Fruit fly (Drosophila melanogaster) whole organism, prepupa: ENCODE measurements around the gene CG10383.

ENCODE experiments used
- Blimp-1 ChIP-seq: fragments of 200-800 bp; sonication (Bioruptor generic); optimal IDR thresholded peaks from 3 replicates; lab custom pipeline; 2017; ENCODE audit warnings: missing biosample characterization, missing genetic modification characterization, mild to moderate bottlenecking, moderate library complexity, missing genetic modification reagents
- CG10631 ChIP-seq: fragments of 200-800 bp; sonication (Bioruptor generic); optimal IDR thresholded peaks from 2 replicates; lab custom pipeline; 2016; ENCODE audit warnings: missing biosample characterization, missing genetic modification characterization
- CG11294 ChIP-seq: fragments of 200-800 bp; sonication (Bioruptor generic); IDR thresholded peaks from 2 replicates; pipeline ENCODE4 v1.3.6; 2022; ENCODE audit warnings: missing biosample characterization, missing genetic modification characterization
- CG11762 ChIP-seq: fragments of 200-800 bp; sonication (Bioruptor generic); optimal IDR thresholded peaks from 3 replicates; lab custom pipeline; 2016; ENCODE audit warnings: missing biosample characterization, missing genetic modification characterization; ENCODE audit not compliant: insufficient read depth
- CG11902 ChIP-seq: fragments of 200-800 bp; sonication (Bioruptor generic); optimal IDR thresholded peaks from 3 replicates; lab custom pipeline; 2016; ENCODE audit warnings: missing biosample characterization, missing genetic modification characterization
- CG15336 ChIP-seq: fragments of 200-800 bp; sonication (Bioruptor generic); IDR thresholded peaks from 2 replicates; pipeline ENCODE4 v1.3.6; 2022; ENCODE audit warnings: missing biosample characterization, missing genetic modification characterization
- CG1621 ChIP-seq: fragments of 200-800 bp; sonication (Bioruptor generic); optimal IDR thresholded peaks from 3 replicates; lab custom pipeline; 2018; ENCODE audit warnings: missing biosample characterization, mild to moderate bottlenecking, missing genetic modification characterization
- CG16779 ChIP-seq: fragments of 200-800 bp; sonication (Bioruptor generic); optimal IDR thresholded peaks from 3 replicates; lab custom pipeline; 2017; ENCODE audit warnings: missing biosample characterization, mild to moderate bottlenecking, missing genetic modification characterization
- CG31627 ChIP-seq: fragments of 200-800 bp; sonication (Bioruptor generic); optimal IDR thresholded peaks from 3 replicates; lab custom pipeline; 2016; ENCODE audit warnings: missing biosample characterization, missing genetic modification characterization
- CG32006 ChIP-seq: fragments of 200-800 bp; sonication (Bioruptor generic); optimal IDR thresholded peaks from 3 replicates; lab custom pipeline; 2017; ENCODE audit warnings: missing biosample characterization, mild to moderate bottlenecking, missing genetic modification characterization
- CG34406 ChIP-seq: fragments of 200-800 bp; sonication (Bioruptor generic); optimal IDR thresholded peaks from 3 replicates; lab custom pipeline; 2016; ENCODE audit warnings: missing biosample characterization, missing genetic modification characterization
- CG3919 ChIP-seq: fragments of 200-800 bp; sonication (Bioruptor generic); optimal IDR thresholded peaks from 3 replicates; lab custom pipeline; 2016; ENCODE audit warnings: missing biosample characterization, missing genetic modification characterization
- CG4318 ChIP-seq: fragments of 200-800 bp; sonication (Bioruptor generic); optimal IDR thresholded peaks from 3 replicates; lab custom pipeline; 2017; ENCODE audit warnings: missing biosample characterization, mild to moderate bottlenecking, missing genetic modification characterization
- CG6163 ChIP-seq: fragments of 200-800 bp; sonication (Bioruptor generic); IDR thresholded peaks from 3 replicates; pipeline ENCODE4 v1.3.6; 2022; ENCODE audit warnings: missing biosample characterization, missing genetic modification characterization
- CG6276 ChIP-seq: fragments of 200-800 bp; sonication (Bioruptor generic); optimal IDR thresholded peaks from 2 replicates; lab custom pipeline; 2017; ENCODE audit warnings: missing biosample characterization, mild to moderate bottlenecking, missing genetic modification characterization
- CG6854 ChIP-seq: fragments of 200-800 bp; sonication (Bioruptor generic); optimal IDR thresholded peaks from 2 replicates; lab custom pipeline; 2017; ENCODE audit warnings: missing biosample characterization, mild to moderate bottlenecking, missing genetic modification characterization
- CG7368 ChIP-seq: fragments of 200-800 bp; sonication (Bioruptor generic); optimal IDR thresholded peaks from 3 replicates; lab custom pipeline; 2016; ENCODE audit warnings: missing biosample characterization, missing genetic modification characterization
- CG8119 ChIP-seq: fragments of 200-800 bp; sonication (Bioruptor generic); IDR thresholded peaks from 3 replicates; pipeline ENCODE4 v1.3.6; 2022; ENCODE audit warnings: missing biosample characterization, missing genetic modification characterization
- CG8319 ChIP-seq: fragments of 200-800 bp; sonication (Bioruptor generic); optimal IDR thresholded peaks from 3 replicates; lab custom pipeline; 2016; ENCODE audit warnings: missing biosample characterization, missing genetic modification characterization
- CG8632 ChIP-seq: fragments of 200-800 bp; sonication (Bioruptor generic); optimal IDR thresholded peaks from 3 replicates; lab custom pipeline; 2016; ENCODE audit warnings: missing biosample characterization, missing genetic modification characterization
- CG9139 ChIP-seq: fragments of 200-800 bp; sonication (Bioruptor generic); optimal IDR thresholded peaks from 3 replicates; lab custom pipeline; 2017; ENCODE audit warnings: missing biosample characterization, mild to moderate bottlenecking, missing genetic modification characterization
- Eip75B ChIP-seq: fragments of 200-800 bp; sonication (Bioruptor generic); optimal IDR thresholded peaks from 3 replicates; lab custom pipeline; 2016; ENCODE audit warnings: missing biosample characterization, missing genetic modification characterization
- Eip78C ChIP-seq: fragments of 200-800 bp; sonication (Bioruptor generic); peaks from one replicate; lab custom pipeline; 2016; ENCODE audit warnings: missing biosample characterization, missing genetic modification characterization
- Gug ChIP-seq: fragments of 200-800 bp; sonication (Bioruptor generic); IDR thresholded peaks from 2 replicates; pipeline ENCODE4 v1.3.6; 2022; ENCODE audit warnings: missing biosample characterization, missing genetic modification characterization
- Hr38 ChIP-seq: sonication (Bioruptor generic); optimal IDR thresholded peaks from 2 replicates; lab custom pipeline; 2016; ENCODE audit warnings: missing biosample characterization, missing genetic modification characterization
- Hr39 ChIP-seq: fragments of 200-800 bp; sonication (Bioruptor generic); optimal IDR thresholded peaks from 2 replicates; lab custom pipeline; 2016; ENCODE audit warnings: missing biosample characterization, missing genetic modification characterization
- Hr4 ChIP-seq: fragments of 200-800 bp; sonication (Bioruptor generic); optimal IDR thresholded peaks from 3 replicates; lab custom pipeline; 2016; ENCODE audit warnings: missing biosample characterization, missing genetic modification characterization
- Lpt ChIP-seq: fragments of 200-800 bp; sonication (Bioruptor generic); optimal IDR thresholded peaks from 3 replicates; lab custom pipeline; 2016; ENCODE audit warnings: missing biosample characterization, missing genetic modification characterization
- OdsH ChIP-seq: fragments of 200-800 bp; sonication (Bioruptor generic); optimal IDR thresholded peaks from 3 replicates; lab custom pipeline; 2016; ENCODE audit warnings: missing biosample characterization, missing genetic modification characterization
- Smox ChIP-seq: fragments of 200-800 bp; sonication (Bioruptor generic); optimal IDR thresholded peaks from 3 replicates; lab custom pipeline; 2016; ENCODE audit warnings: missing biosample characterization, missing genetic modification characterization
- Sox102F ChIP-seq: fragments of 200-800 bp; sonication (Bioruptor generic); optimal IDR thresholded peaks from 2 replicates; lab custom pipeline; 2016; ENCODE audit warnings: missing biosample characterization, mild to moderate bottlenecking, missing genetic modification characterization
- Sox14 ChIP-seq: fragments of 200-800 bp; sonication (Bioruptor generic); optimal IDR thresholded peaks from 3 replicates; lab custom pipeline; 2016; ENCODE audit warnings: missing biosample characterization, missing genetic modification characterization
- Sox15 ChIP-seq: fragments of 200-800 bp; sonication (Bioruptor generic); optimal IDR thresholded peaks from 3 replicates; lab custom pipeline; 2016; ENCODE audit warnings: missing biosample characterization, missing genetic modification characterization
- achi ChIP-seq: fragments of 200-800 bp; sonication (Bioruptor generic); optimal IDR thresholded peaks from 3 replicates; lab custom pipeline; 2016; ENCODE audit warnings: missing biosample characterization, missing genetic modification characterization
- cyc ChIP-seq: fragments of 200-800 bp; sonication (Bioruptor generic); optimal IDR thresholded peaks from 3 replicates; lab custom pipeline; 2016; ENCODE audit warnings: missing biosample characterization, missing genetic modification characterization
- dac ChIP-seq: fragments of 200-800 bp; sonication (Bioruptor generic); optimal IDR thresholded peaks from 2 replicates; lab custom pipeline; 2017; ENCODE audit warnings: missing biosample characterization, mild to moderate bottlenecking, missing genetic modification characterization
- dsx ChIP-seq: fragments of 200-800 bp; optimal IDR thresholded peaks from 3 replicates; lab custom pipeline; 2019; ENCODE audit warnings: missing biosample characterization, mild to moderate bottlenecking, missing genetic modification characterization, moderate library complexity; ENCODE audit not compliant: poor library complexity, severe bottlenecking
- esn ChIP-seq: fragments of 200-800 bp; sonication (Bioruptor generic); optimal IDR thresholded peaks from 2 replicates; lab custom pipeline; 2016; ENCODE audit warnings: missing biosample characterization, mild to moderate bottlenecking, missing genetic modification characterization, moderate library complexity
- fd59A ChIP-seq: fragments of 200-800 bp; sonication (Bioruptor generic); optimal IDR thresholded peaks from 2 replicates; lab custom pipeline; 2017; ENCODE audit warnings: missing biosample characterization, mild to moderate bottlenecking, missing genetic modification characterization, missing genetic modification reagents
- fd85E ChIP-seq: fragments of 200-800 bp; sonication (Bioruptor generic); optimal IDR thresholded peaks from 3 replicates; lab custom pipeline; 2016; ENCODE audit warnings: missing biosample characterization, missing genetic modification characterization
- fkh ChIP-seq: fragments of 200-800 bp; sonication (Bioruptor generic); optimal IDR thresholded peaks from 3 replicates; lab custom pipeline; 2017; ENCODE audit warnings: missing biosample characterization, mild to moderate bottlenecking, missing genetic modification characterization, moderate library complexity
- lz ChIP-seq: fragments of 200-800 bp; sonication (Bioruptor generic); optimal IDR thresholded peaks from 3 replicates; lab custom pipeline; 2016; ENCODE audit warnings: missing biosample characterization, missing genetic modification characterization
- net ChIP-seq: fragments of 200-800 bp; sonication (Bioruptor generic); optimal IDR thresholded peaks from 3 replicates; lab custom pipeline; 2016; ENCODE audit warnings: missing biosample characterization, missing genetic modification characterization
- pdm3 ChIP-seq: fragments of 200-800 bp; sonication (Bioruptor generic); optimal IDR thresholded peaks from 3 replicates; lab custom pipeline; 2016; ENCODE audit warnings: missing biosample characterization, missing genetic modification characterization
- salr ChIP-seq, 2 experiments: fragments of 200-800 bp; sonication (Bioruptor generic); optimal IDR thresholded peaks; 3 replicates each; lab custom pipeline; 2016 to 2018; ENCODE audit warnings: missing biosample characterization in 2 of 2, missing genetic modification characterization in 2 of 2, mild to moderate bottlenecking in 1 of 2
- svp ChIP-seq: fragments of 200-800 bp; sonication (Bioruptor generic); peaks from one replicate; lab custom pipeline; 2016; ENCODE audit warnings: missing biosample characterization, missing genetic modification characterization
- topi ChIP-seq: fragments of 200-800 bp; sonication (Bioruptor generic); optimal IDR thresholded peaks from 3 replicates; lab custom pipeline; 2016; ENCODE audit warnings: missing biosample characterization, missing genetic modification characterization
- vri ChIP-seq: fragments of 200-800 bp; sonication (Bioruptor generic); optimal IDR thresholded peaks from 3 replicates; lab custom pipeline; 2016; ENCODE audit warnings: missing biosample characterization, mild to moderate bottlenecking, missing genetic modification characterization

The CG10383 gene

DNA sequence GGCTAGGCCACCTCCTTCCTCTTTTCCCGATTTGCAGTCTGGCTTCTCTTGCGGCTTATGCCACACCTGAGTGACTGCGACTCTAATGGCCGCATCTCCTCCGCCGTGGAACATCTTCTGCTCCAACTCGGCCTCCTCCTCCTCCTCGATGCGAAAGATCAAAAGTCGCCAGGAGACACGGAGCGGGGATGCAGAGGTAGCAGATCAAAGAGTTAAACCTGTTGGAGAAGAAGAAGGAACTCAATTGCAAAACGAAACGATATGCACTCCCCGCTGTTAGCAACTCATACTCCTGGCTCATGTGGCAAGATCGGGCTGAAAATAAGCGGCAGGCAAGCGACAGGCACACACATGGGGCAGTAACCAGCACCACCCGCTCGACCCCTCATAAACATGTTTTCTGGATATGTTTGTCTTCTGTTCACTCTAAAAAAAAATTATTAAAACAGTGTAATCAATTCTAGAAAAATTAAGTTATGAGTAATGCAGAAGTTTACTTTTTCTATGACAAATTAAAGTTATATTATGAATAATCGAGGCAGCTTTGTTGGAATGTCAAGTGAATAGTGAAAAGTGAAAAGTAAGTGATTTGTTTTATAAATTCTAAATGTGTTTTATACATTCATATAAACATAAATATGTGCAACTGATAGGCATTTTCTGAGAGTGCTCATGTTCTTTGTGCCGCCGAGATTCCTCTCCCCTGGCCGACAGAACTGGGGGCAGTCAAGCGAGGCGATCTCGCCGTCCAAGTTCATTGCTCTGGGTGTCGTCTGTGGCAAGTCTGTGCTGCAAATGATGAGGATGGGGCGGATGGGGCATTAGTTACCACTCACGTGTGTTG lies 30.5 kb downstream of the CG10383 start (continued):
- TF ChIP-seq CG11762 (GFP tag; lab: Kevin White, UChicago) (peak; percentile 63), CG8632 (peak; percentile 62), Eip75B (GFP tag; lab: Kevin White, UChicago) (peak; percentile 86), CG6854 (peak; percentile 13), CG8119 (GFP tag; lab: Robert Waterston, UW) (peak; percentile 70), CG11902 (GFP tag; lab: Kevin White, UChicago) (no peak), Gug (GFP tag; lab: Robert Waterston, UW) (peak; percentile 35; the same call in 1 of the 2 replicates), esn (GFP tag; lab: Kevin White, UChicago) (peak; percentile 92), CG6163 (peak; percentile 47), CG1621 (tag; lab: Kevin White, UChicago) (peak; percentile 64)

DNA sequence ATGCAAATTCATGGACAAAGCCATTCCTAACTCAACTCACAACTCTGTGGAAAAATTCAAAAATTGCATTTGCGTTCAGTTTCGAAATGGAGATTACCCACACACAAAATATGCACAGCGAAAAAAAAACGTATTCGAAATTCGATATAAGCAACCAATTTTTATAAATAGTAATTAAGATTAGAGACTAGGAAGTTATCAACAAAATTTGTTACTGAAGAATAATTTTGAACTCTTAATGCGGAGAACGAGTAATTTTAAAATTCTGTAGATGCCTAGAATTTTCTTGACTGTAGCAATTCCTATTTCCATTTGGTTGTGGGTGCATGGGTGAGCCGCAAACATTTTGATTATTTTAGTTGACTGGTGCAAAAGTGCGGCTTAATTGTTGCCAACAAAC lies 32.0 kb downstream of the CG10383 start:
- TF ChIP-seq Sox14 (peak; percentile 19), OdsH (GFP tag; lab: Kevin White, UChicago) (peak; percentile 35), Lpt (peak; percentile 25), CG11762 (GFP tag; lab: Kevin White, UChicago) (no peak), CG7368 (GFP tag; lab: Kevin White, UChicago) (no peak), cyc (GFP tag; lab: Kevin White, UChicago) (no peak), vri (GFP tag; lab: Kevin White, UChicago) (no peak), Eip75B (GFP tag; lab: Kevin White, UChicago) (no peak), Hr4 (GFP tag; lab: Kevin White, UChicago) (peak; percentile 56), CG34406 (GFP tag; lab: Kevin White, UChicago) (no peak), CG15336 (GFP tag; lab: Robert Waterston, UW) (peak; percentile 52), CG6163 (peak; percentile 52; the same call in 2 of the 3 replicates), Smox (GFP tag; lab: Kevin White, UChicago) (peak; percentile 14), CG11294 (no peak), lz (peak; percentile 21), svp (GFP tag; lab: Kevin White, UChicago) (peak; percentile 70), pdm3 (GFP tag; lab: Kevin White, UChicago) (peak; percentile 22), fkh (GFP tag; lab: Kevin White, UChicago) (no peak), Hr38 (no peak), dac (GFP tag; lab: Kevin White, UChicago) (no peak), Gug (GFP tag; lab: Robert Waterston, UW) (peak; percentile 23; the same call in 1 of the 2 replicates), net (peak; percentile 24), Eip78C (peak; percentile 74), CG8319 (GFP tag; lab: Kevin White, UChicago) (no peak), CG8119 (GFP tag; lab: Robert Waterston, UW) (0 out of 3 replicates have a peak, but pooled peaks have one; percentile 20), CG31627 (peak; percentile 34), Hr39 (GFP tag; lab: Kevin White, UChicago) (no peak), CG9139 (GFP tag; lab: Kevin White, UChicago) (no peak), topi (GFP tag; lab: Kevin White, UChicago) (peak; percentile 14), achi (GFP tag; lab: Kevin White, UChicago) (no peak), CG4318 (peak; percentile 15), salr (GFP tag; optimal IDR thresholded peaks at IDR 0.05; lab: Kevin White, UChicago) (peak in 1 of 2 experiments; percentile 19), Blimp-1 (no peak), CG6276 (peak; percentile 22), CG3919 (GFP tag; lab: Kevin White, UChicago) (peak; percentile 18), Sox102F (GFP tag; lab: Kevin White, UChicago) (no peak), CG1621 (tag; lab: Kevin White, UChicago) (no peak), CG10631 (peak; percentile 26), CG16779 (tag; lab: Kevin White, UChicago) (no peak), Sox15 (GFP tag; lab: Kevin White, UChicago) (no peak), fd59A (GFP tag; lab: Kevin White, UChicago) (no peak), CG32006 (GFP tag; lab: Kevin White, UChicago) (peak; percentile 44), esn (GFP tag; lab: Kevin White, UChicago) (peak; percentile 39), dsx (no peak), fd85E (GFP tag; lab: Kevin White, UChicago) (no peak)
